Fruit fly (Drosophila melanogaster) Kc167 (cell line): Measurements from ENCODE around the gene firl.

ENCODE experiments used
- Sin3A ChIP-seq: fragments of >200 bp; optimal IDR thresholded peaks from 2 replicates; lab custom pipeline; 2018; ENCODE audit warnings: missing external identifiers
- h ChIP-seq: fragments of >200 bp; optimal IDR thresholded peaks from 3 replicates; lab custom pipeline; 2018; ENCODE audit warnings: missing external identifiers
- insv ChIP-seq: fragments of >200 bp; optimal IDR thresholded peaks from 3 replicates; lab custom pipeline; 2018; ENCODE audit warnings: missing external identifiers
- psq ChIP-seq: fragments of >200 bp; optimal IDR thresholded peaks from 2 replicates; lab custom pipeline; 2017; ENCODE audit warnings: missing external identifiers
- ttk ChIP-seq: sonication (Bioruptor generic); optimal IDR thresholded peaks from 2 replicates; lab custom pipeline; 2017; ENCODE audit warnings: missing external identifiers

dm6 chr2L:12026458-12027431 lies 39.8 kb downstream of the firl start:
- TF ChIP-seq Sin3A (lab: Kevin White, UChicago), result no peak
- TF ChIP-seq h, result no peak
- no peak for TF ChIP-seq psq (lab: Kevin White, UChicago)
- no peak for TF ChIP-seq ttk
- TF ChIP-seq insv (lab: Kevin White, UChicago), result no peak
